Fruit fly (Drosophila melanogaster): ENCODE measurements around the gene Itgbn.

Gene Itgbn

dm6 chr2L:21089075-21089474 is 36.2 kb downstream of the Itgbn start, which contains the start of gene CG9259:
Gene CG9259 (plus strand): TSS chr2L:21089375.
- no peak for TF ChIP-seq ranshi (GFP tag; IDR thresholded peaks at IDR 0.05)
- no peak for TF ChIP-seq HmgD (GFP tag; optimal IDR thresholded peaks at IDR 0.05)
- no peak for TF ChIP-seq sima (GFP tag; optimal IDR thresholded peaks at IDR 0.05)
- no peak for TF ChIP-seq exex (tag; optimal IDR thresholded peaks at IDR 0.05)
- no peak for TF ChIP-seq pita (GFP tag; optimal IDR thresholded peaks at IDR 0.05)
- TF ChIP-seq CG31224 (GFP tag; IDR thresholded peaks at IDR 0.05), result no peak
- no peak for TF ChIP-seq odd (GFP tag; optimal IDR thresholded peaks at IDR 0.05)
- peak; percentile 3 for TF ChIP-seq CG2678 (tag; optimal IDR thresholded peaks at IDR 0.05)
- TF ChIP-seq Hr78 (GFP tag; optimal IDR thresholded peaks at IDR 0.05), result peak in 1 of 2 experiments; percentile 3
- no peak for TF ChIP-seq CG13624 (GFP tag; optimal IDR thresholded peaks at IDR 0.05)
- TF ChIP-seq CG4404 (GFP tag; IDR thresholded peaks at IDR 0.05), result no peak
- no peak for TF ChIP-seq gcm2 (GFP tag; optimal IDR thresholded peaks at IDR 0.05)
- TF ChIP-seq nau (GFP tag; optimal IDR thresholded peaks at IDR 0.05), result no peak
- no peak for TF ChIP-seq D19A (tag; optimal IDR thresholded peaks at IDR 0.05)
- TF ChIP-seq CG15073 (GFP tag; optimal IDR thresholded peaks at IDR 0.05), result no peak

- TF ChIP-seq Adf1 (GFP tag; IDR thresholded peaks at IDR 0.05), result no peak
- peak; percentile 68 for TF ChIP-seq Asciz (GFP tag; optimal IDR thresholded peaks at IDR 0.05)
- peak; percentile 88 for TF ChIP-seq CG18011 (GFP tag; optimal IDR thresholded peaks at IDR 0.05)
- no peak for TF ChIP-seq dpn (GFP tag; optimal IDR thresholded peaks at IDR 0.05)
- no peak for TF ChIP-seq tup (GFP tag; optimal IDR thresholded peaks at IDR 0.05)
- peak; percentile 66 for TF ChIP-seq Blimp-1 (GFP tag; optimal IDR thresholded peaks at IDR 0.05)
Observed at dm6 chr2L:21090958-21091357, 38.1 kb downstream of the Itgbn start, which contains the start of gene CG14397. Gene CG14397 (plus strand): TSS chr2L:21091227.

- TF ChIP-seq hth (optimal IDR thresholded peaks at IDR 0.05) (no peak), tna (GFP tag; IDR thresholded peaks at IDR 0.05; ENCODE audit: partially characterized antibody) (no peak), mld (GFP tag; IDR thresholded peaks at IDR 0.05; ENCODE audit: partially characterized antibody) (no peak), ase (GFP tag; IDR thresholded peaks at IDR 0.05) (no peak), CG2199 (GFP tag; IDR thresholded peaks at IDR 0.05) (no peak), cas (GFP tag; IDR thresholded peaks at IDR 0.05) (no peak), CG14441 (GFP tag; IDR thresholded peaks at IDR 0.05) (no peak), amos (GFP tag; IDR thresholded peaks at IDR 0.05; ENCODE audit: partially characterized antibody) (0 out of 2 replicates have a peak, but pooled peaks have one; percentile 7), Vsx1 (GFP tag; optimal IDR thresholded peaks at IDR 0.05) (no peak), CG31441 (GFP tag; IDR thresholded peaks at IDR 0.05) (peak; percentile 75), CG30020 (tag; optimal IDR thresholded peaks at IDR 0.05) (no peak), MBD-R2 (GFP tag; IDR thresholded peaks at IDR 0.05) (peak; percentile 6; the same call in 1 of the 2 replicates), Bgb (GFP tag; IDR thresholded peaks at IDR 0.05; ENCODE audit: partially characterized antibody) (no peak; the same call in 1 of the 2 replicates), Pdp1 (GFP tag; optimal IDR thresholded peaks at IDR 0.05) (no peak), CG10959 (GFP tag; IDR thresholded peaks at IDR 0.05) (no peak), Oli (tag; optimal IDR thresholded peaks at IDR 0.05) (peak; percentile 61), bab2 (GFP tag; optimal IDR thresholded peaks at IDR 0.05) (no peak), CG18476 (GFP tag; optimal IDR thresholded peaks at IDR 0.05) (peak; percentile 42), slp2 (GFP tag; optimal IDR thresholded peaks at IDR 0.05) (no peak), sima (GFP tag; optimal IDR thresholded peaks at IDR 0.05) (no peak), CG12744 (GFP tag; optimal IDR thresholded peaks at IDR 0.05) (no peak), Poxn (GFP tag; IDR thresholded peaks at IDR 0.05) (no peak), otp (GFP tag; IDR thresholded peaks at IDR 0.05) (no peak), Mad (GFP tag; optimal IDR thresholded peaks at IDR 0.05) (no peak), Hmr (GFP tag; optimal IDR thresholded peaks at IDR 0.05) (peak; percentile 31), abd-A (tag; optimal IDR thresholded peaks at IDR 0.05) (no peak), CG8765 (GFP tag; IDR thresholded peaks at IDR 0.05) (no peak), CG9437 (GFP tag; optimal IDR thresholded peaks at IDR 0.05) (peak; percentile 49)
Observed at dm6 chr2L:21096448-21096994, 43.7 kb downstream of the Itgbn start, which contains the start of gene CG34136. Gene CG34136 (plus strand): TSS chr2L:21096922.

Data from whole organism, embryonic.